Fruit fly (Drosophila melanogaster) whole organism, prepupa: ENCODE results near the gene hh.
A peak's percentile ranks its signal among the peaks of the same experiment; 100 is the strongest.

Source experiments
- CG10631 ChIP-seq: fragments of 200-800 bp; sonication (Bioruptor generic); optimal IDR thresholded peaks from 2 replicates; lab custom pipeline; 2016; ENCODE audit warnings: missing biosample characterization, missing genetic modification characterization
- CG10669 ChIP-seq: fragments of 200-800 bp; sonication (Bioruptor generic); optimal IDR thresholded peaks from 3 replicates; lab custom pipeline; 2018; ENCODE audit warnings: missing biosample characterization, mild to moderate bottlenecking, missing genetic modification characterization, moderate library complexity
- CG11294 ChIP-seq: fragments of 200-800 bp; sonication (Bioruptor generic); IDR thresholded peaks from 2 replicates; pipeline ENCODE4 v1.3.6; 2022; ENCODE audit warnings: missing biosample characterization, missing genetic modification characterization
- CG11762 ChIP-seq: fragments of 200-800 bp; sonication (Bioruptor generic); optimal IDR thresholded peaks from 3 replicates; lab custom pipeline; 2016; ENCODE audit warnings: missing biosample characterization, missing genetic modification characterization; ENCODE audit not compliant: insufficient read depth
- CG11902 ChIP-seq: fragments of 200-800 bp; sonication (Bioruptor generic); optimal IDR thresholded peaks from 3 replicates; lab custom pipeline; 2016; ENCODE audit warnings: missing biosample characterization, missing genetic modification characterization
- CG15336 ChIP-seq: fragments of 200-800 bp; sonication (Bioruptor generic); IDR thresholded peaks from 2 replicates; pipeline ENCODE4 v1.3.6; 2022; ENCODE audit warnings: missing biosample characterization, missing genetic modification characterization
- CG1621 ChIP-seq: fragments of 200-800 bp; sonication (Bioruptor generic); optimal IDR thresholded peaks from 3 replicates; lab custom pipeline; 2018; ENCODE audit warnings: missing biosample characterization, mild to moderate bottlenecking, missing genetic modification characterization
- CG16779 ChIP-seq: fragments of 200-800 bp; sonication (Bioruptor generic); optimal IDR thresholded peaks from 3 replicates; lab custom pipeline; 2017; ENCODE audit warnings: missing biosample characterization, mild to moderate bottlenecking, missing genetic modification characterization
- CG34406 ChIP-seq: fragments of 200-800 bp; sonication (Bioruptor generic); optimal IDR thresholded peaks from 3 replicates; lab custom pipeline; 2016; ENCODE audit warnings: missing biosample characterization, missing genetic modification characterization
- CG3919 ChIP-seq: fragments of 200-800 bp; sonication (Bioruptor generic); optimal IDR thresholded peaks from 3 replicates; lab custom pipeline; 2016; ENCODE audit warnings: missing biosample characterization, missing genetic modification characterization
- CG4318 ChIP-seq: fragments of 200-800 bp; sonication (Bioruptor generic); optimal IDR thresholded peaks from 3 replicates; lab custom pipeline; 2017; ENCODE audit warnings: missing biosample characterization, mild to moderate bottlenecking, missing genetic modification characterization
- CG6276 ChIP-seq: fragments of 200-800 bp; sonication (Bioruptor generic); optimal IDR thresholded peaks from 2 replicates; lab custom pipeline; 2017; ENCODE audit warnings: missing biosample characterization, mild to moderate bottlenecking, missing genetic modification characterization
- CG8119 ChIP-seq: fragments of 200-800 bp; sonication (Bioruptor generic); IDR thresholded peaks from 3 replicates; pipeline ENCODE4 v1.3.6; 2022; ENCODE audit warnings: missing biosample characterization, missing genetic modification characterization
- CG8319 ChIP-seq: fragments of 200-800 bp; sonication (Bioruptor generic); optimal IDR thresholded peaks from 3 replicates; lab custom pipeline; 2016; ENCODE audit warnings: missing biosample characterization, missing genetic modification characterization
- CG8632 ChIP-seq: fragments of 200-800 bp; sonication (Bioruptor generic); optimal IDR thresholded peaks from 3 replicates; lab custom pipeline; 2016; ENCODE audit warnings: missing biosample characterization, missing genetic modification characterization
- CG9139 ChIP-seq: fragments of 200-800 bp; sonication (Bioruptor generic); optimal IDR thresholded peaks from 3 replicates; lab custom pipeline; 2017; ENCODE audit warnings: missing biosample characterization, mild to moderate bottlenecking, missing genetic modification characterization
- Eip75B ChIP-seq: fragments of 200-800 bp; sonication (Bioruptor generic); optimal IDR thresholded peaks from 3 replicates; lab custom pipeline; 2016; ENCODE audit warnings: missing biosample characterization, missing genetic modification characterization
- Eip78C ChIP-seq: fragments of 200-800 bp; sonication (Bioruptor generic); peaks from one replicate; lab custom pipeline; 2016; ENCODE audit warnings: missing biosample characterization, missing genetic modification characterization
- Ets96B ChIP-seq: fragments of 200-800 bp; optimal IDR thresholded peaks from 2 replicates; lab custom pipeline; 2019; ENCODE audit warnings: missing biosample characterization, mild to moderate bottlenecking, missing genetic modification characterization, moderate library complexity
- Gug ChIP-seq: fragments of 200-800 bp; sonication (Bioruptor generic); IDR thresholded peaks from 2 replicates; pipeline ENCODE4 v1.3.6; 2022; ENCODE audit warnings: missing biosample characterization, missing genetic modification characterization
- Hr38 ChIP-seq: sonication (Bioruptor generic); optimal IDR thresholded peaks from 2 replicates; lab custom pipeline; 2016; ENCODE audit warnings: missing biosample characterization, missing genetic modification characterization
- Hr39 ChIP-seq: fragments of 200-800 bp; sonication (Bioruptor generic); optimal IDR thresholded peaks from 2 replicates; lab custom pipeline; 2016; ENCODE audit warnings: missing biosample characterization, missing genetic modification characterization
- Hr4 ChIP-seq: fragments of 200-800 bp; sonication (Bioruptor generic); optimal IDR thresholded peaks from 3 replicates; lab custom pipeline; 2016; ENCODE audit warnings: missing biosample characterization, missing genetic modification characterization
- Lpt ChIP-seq: fragments of 200-800 bp; sonication (Bioruptor generic); optimal IDR thresholded peaks from 3 replicates; lab custom pipeline; 2016; ENCODE audit warnings: missing biosample characterization, missing genetic modification characterization
- Met ChIP-seq: fragments of 200-800 bp; sonication (Bioruptor generic); optimal IDR thresholded peaks from 3 replicates; lab custom pipeline; 2016; ENCODE audit warnings: missing biosample characterization, missing genetic modification characterization
- OdsH ChIP-seq: fragments of 200-800 bp; sonication (Bioruptor generic); optimal IDR thresholded peaks from 3 replicates; lab custom pipeline; 2016; ENCODE audit warnings: missing biosample characterization, missing genetic modification characterization
- Sox102F ChIP-seq: fragments of 200-800 bp; sonication (Bioruptor generic); optimal IDR thresholded peaks from 2 replicates; lab custom pipeline; 2016; ENCODE audit warnings: missing biosample characterization, mild to moderate bottlenecking, missing genetic modification characterization
- Sox14 ChIP-seq: fragments of 200-800 bp; sonication (Bioruptor generic); optimal IDR thresholded peaks from 3 replicates; lab custom pipeline; 2016; ENCODE audit warnings: missing biosample characterization, missing genetic modification characterization
- Sox15 ChIP-seq: fragments of 200-800 bp; sonication (Bioruptor generic); optimal IDR thresholded peaks from 3 replicates; lab custom pipeline; 2016; ENCODE audit warnings: missing biosample characterization, missing genetic modification characterization
- achi ChIP-seq: fragments of 200-800 bp; sonication (Bioruptor generic); optimal IDR thresholded peaks from 3 replicates; lab custom pipeline; 2016; ENCODE audit warnings: missing biosample characterization, missing genetic modification characterization
- acj6 ChIP-seq: fragments of 200-800 bp; sonication (Bioruptor generic); optimal IDR thresholded peaks from 3 replicates; lab custom pipeline; 2016; ENCODE audit warnings: missing biosample characterization, missing genetic modification characterization
- dac ChIP-seq: fragments of 200-800 bp; sonication (Bioruptor generic); optimal IDR thresholded peaks from 2 replicates; lab custom pipeline; 2017; ENCODE audit warnings: missing biosample characterization, mild to moderate bottlenecking, missing genetic modification characterization
- dsx ChIP-seq: fragments of 200-800 bp; optimal IDR thresholded peaks from 3 replicates; lab custom pipeline; 2019; ENCODE audit warnings: missing biosample characterization, mild to moderate bottlenecking, missing genetic modification characterization, moderate library complexity; ENCODE audit not compliant: poor library complexity, severe bottlenecking
- eg ChIP-seq: fragments of 200-800 bp; sonication (Bioruptor generic); IDR thresholded peaks from 3 replicates; pipeline ENCODE4 v1.3.6; 2022; ENCODE audit warnings: missing biosample characterization, missing genetic modification characterization
- esn ChIP-seq: fragments of 200-800 bp; sonication (Bioruptor generic); optimal IDR thresholded peaks from 2 replicates; lab custom pipeline; 2016; ENCODE audit warnings: missing biosample characterization, mild to moderate bottlenecking, missing genetic modification characterization, moderate library complexity
- fd59A ChIP-seq: fragments of 200-800 bp; sonication (Bioruptor generic); optimal IDR thresholded peaks from 2 replicates; lab custom pipeline; 2017; ENCODE audit warnings: missing biosample characterization, mild to moderate bottlenecking, missing genetic modification characterization, missing genetic modification reagents
- fd85E ChIP-seq: fragments of 200-800 bp; sonication (Bioruptor generic); optimal IDR thresholded peaks from 3 replicates; lab custom pipeline; 2016; ENCODE audit warnings: missing biosample characterization, missing genetic modification characterization
- fkh ChIP-seq: fragments of 200-800 bp; sonication (Bioruptor generic); optimal IDR thresholded peaks from 3 replicates; lab custom pipeline; 2017; ENCODE audit warnings: missing biosample characterization, mild to moderate bottlenecking, missing genetic modification characterization, moderate library complexity
- lz ChIP-seq: fragments of 200-800 bp; sonication (Bioruptor generic); optimal IDR thresholded peaks from 3 replicates; lab custom pipeline; 2016; ENCODE audit warnings: missing biosample characterization, missing genetic modification characterization
- pdm3 ChIP-seq: fragments of 200-800 bp; sonication (Bioruptor generic); optimal IDR thresholded peaks from 3 replicates; lab custom pipeline; 2016; ENCODE audit warnings: missing biosample characterization, missing genetic modification characterization
- salr ChIP-seq, 2 experiments: fragments of 200-800 bp; sonication (Bioruptor generic); optimal IDR thresholded peaks; 3 replicates each; lab custom pipeline; 2016 to 2018; ENCODE audit warnings: missing biosample characterization in 2 of 2, missing genetic modification characterization in 2 of 2, mild to moderate bottlenecking in 1 of 2
- spab ChIP-seq: fragments of 200-800 bp; sonication (Bioruptor generic); optimal IDR thresholded peaks from 2 replicates; lab custom pipeline; 2017; ENCODE audit warnings: missing biosample characterization, mild to moderate bottlenecking, missing genetic modification characterization, missing genetic modification reagents
- ss ChIP-seq, 2 experiments: fragments of 200-800 bp; sonication (Bioruptor generic); optimal IDR thresholded peaks; 2 replicates in 1 of 2; 3 replicates in 1 of 2; lab custom pipeline; 2017 to 2018; ENCODE audit warnings: mild to moderate bottlenecking in 2 of 2, missing biosample characterization in 2 of 2, missing genetic modification characterization in 2 of 2, moderate library complexity in 1 of 2
- svp ChIP-seq: fragments of 200-800 bp; sonication (Bioruptor generic); peaks from one replicate; lab custom pipeline; 2016; ENCODE audit warnings: missing biosample characterization, missing genetic modification characterization
- topi ChIP-seq: fragments of 200-800 bp; sonication (Bioruptor generic); optimal IDR thresholded peaks from 3 replicates; lab custom pipeline; 2016; ENCODE audit warnings: missing biosample characterization, missing genetic modification characterization
- vri ChIP-seq: fragments of 200-800 bp; sonication (Bioruptor generic); optimal IDR thresholded peaks from 3 replicates; lab custom pipeline; 2016; ENCODE audit warnings: missing biosample characterization, mild to moderate bottlenecking, missing genetic modification characterization

Gene hh

dm6 chr3R:23178052-23178591 is 36.4 kb upstream of the hh start:
- TF ChIP-seq eg (GFP tag; lab: Robert Waterston, UW) (0 out of 3 replicates have a peak, but pooled peaks have one; percentile 15), CG10669 (GFP tag; lab: Kevin White, UChicago) (no peak), fd59A (no peak), Eip78C (GFP tag; lab: Kevin White, UChicago) (peak; percentile 39), svp (GFP tag; lab: Kevin White, UChicago) (peak; percentile 7), fkh (GFP tag; lab: Kevin White, UChicago) (peak; percentile 81)

dm6 chr3R:23177457-23177856 is 35.8 kb upstream of the hh start:
- no peak for TF ChIP-seq Eip75B (GFP tag; lab: Kevin White, UChicago)
- no peak for TF ChIP-seq OdsH

dm6 chr3R:23176445-23177087 is 34.9 kb upstream of the hh start:
- peak; percentile 21 for TF ChIP-seq CG8632
- TF ChIP-seq CG11294 (GFP tag; lab: Robert Waterston, UW) = no peak
- peak; percentile 10 for TF ChIP-seq CG9139 (GFP tag; lab: Kevin White, UChicago)
- TF ChIP-seq Hr38 (GFP tag; lab: Kevin White, UChicago) = no peak
- no peak for TF ChIP-seq Sox14 (GFP tag; lab: Kevin White, UChicago)
- TF ChIP-seq Ets96B (tag; lab: Kevin White, UChicago) = no peak
- peak; percentile 95 for TF ChIP-seq fkh (GFP tag; lab: Kevin White, UChicago)
- peak; percentile 31 for TF ChIP-seq esn
- TF ChIP-seq eg (GFP tag; lab: Robert Waterston, UW) = 0 out of 3 replicates have a peak, but pooled peaks have one; percentile 34
- TF ChIP-seq CG10631 = peak; percentile 22
- no peak for TF ChIP-seq CG6276 (GFP tag; lab: Kevin White, UChicago)
- no peak for TF ChIP-seq Sox15 (GFP tag; lab: Kevin White, UChicago)
- peak; percentile 9 for TF ChIP-seq topi (GFP tag; lab: Kevin White, UChicago)
- TF ChIP-seq spab (GFP tag; lab: Kevin White, UChicago) = no peak
- no peak for TF ChIP-seq lz
- no peak for TF ChIP-seq salr (GFP tag; optimal IDR thresholded peaks at IDR 0.05; lab: Kevin White, UChicago)
- TF ChIP-seq Met (GFP tag; lab: Kevin White, UChicago) = peak; percentile 29
- TF ChIP-seq acj6 (GFP tag; lab: Kevin White, UChicago) = peak; percentile 20
- no peak for TF ChIP-seq Lpt (GFP tag; lab: Kevin White, UChicago)
- no peak for TF ChIP-seq dsx (GFP tag; lab: Kevin White, UChicago)
- no peak for TF ChIP-seq svp (GFP tag; lab: Kevin White, UChicago)
- no peak for TF ChIP-seq Hr39 (GFP tag; lab: Kevin White, UChicago)
- TF ChIP-seq CG10669 (GFP tag; lab: Kevin White, UChicago) = no peak
- TF ChIP-seq CG8319 (GFP tag; lab: Kevin White, UChicago) = no peak
- peak in 1 of 2 experiments; percentile 44 for TF ChIP-seq ss (GFP tag; optimal IDR thresholded peaks at IDR 0.05; lab: Kevin White, UChicago)
- no peak for TF ChIP-seq Gug (GFP tag; lab: Robert Waterston, UW)
- peak; percentile 17 for TF ChIP-seq Eip75B (GFP tag; lab: Kevin White, UChicago)
- TF ChIP-seq achi = peak; percentile 8
- TF ChIP-seq CG3919 (GFP tag; lab: Kevin White, UChicago) = peak; percentile 23
- TF ChIP-seq CG15336 (GFP tag; lab: Robert Waterston, UW) = no peak
- TF ChIP-seq pdm3 (GFP tag; lab: Kevin White, UChicago) = no peak
- peak; percentile 19 for TF ChIP-seq CG34406
- no peak for TF ChIP-seq CG11902 (GFP tag; lab: Kevin White, UChicago)
- TF ChIP-seq Hr4 (GFP tag; lab: Kevin White, UChicago) = no peak
- TF ChIP-seq fd85E (GFP tag; lab: Kevin White, UChicago) = peak; percentile 16
- TF ChIP-seq CG4318 (GFP tag; lab: Kevin White, UChicago) = no peak
- TF ChIP-seq dac = no peak
- no peak for TF ChIP-seq CG16779 (tag; lab: Kevin White, UChicago)
- peak; percentile 24 for TF ChIP-seq vri (GFP tag; lab: Kevin White, UChicago)
- TF ChIP-seq CG11762 = no peak
- TF ChIP-seq OdsH = peak; percentile 23
- no peak for TF ChIP-seq CG8119 (GFP tag; lab: Robert Waterston, UW)
- peak; percentile 4 for TF ChIP-seq fd59A
- TF ChIP-seq CG1621 (tag; lab: Kevin White, UChicago) = no peak
- TF ChIP-seq Sox102F (GFP tag; lab: Kevin White, UChicago) = peak; percentile 60
